Worm (Caenorhabditis elegans) whole organism, L3 larva: Measurements from ENCODE around the gene glb-27.

ENCODE experiments used
- ZK546.5 ChIP-seq: sonication (generic microtip); optimal IDR thresholded peaks from 2 replicates; lab custom pipeline; 2017; ENCODE audit warnings: missing biosample characterization, missing genetic modification characterization
- ama-1 ChIP-seq: fragments of 150-350 bp; optimal IDR thresholded peaks from 2 replicates; lab custom pipeline; 2018
- ceh-16 ChIP-seq: sonication (generic microtip); optimal IDR thresholded peaks from 2 replicates; lab custom pipeline; 2017; ENCODE audit warnings: missing biosample characterization, missing genetic modification characterization
- egl-27 ChIP-seq: sonication (generic microtip); optimal IDR thresholded peaks from 4 replicates; lab custom pipeline; 2017; ENCODE audit warnings: missing biosample characterization, missing genetic modification reagents, missing genetic modification characterization
- egl-5 ChIP-seq: fragments of 150-350 bp; optimal IDR thresholded peaks from 2 replicates; lab custom pipeline; 2017; ENCODE audit warnings: missing biosample characterization, missing genetic modification reagents, missing genetic modification characterization, inconsistent platforms
- elt-1 ChIP-seq: fragments of 150-350 bp; optimal IDR thresholded peaks from 2 replicates; lab custom pipeline; 2014; ENCODE audit warnings: missing biosample characterization, missing genetic modification characterization
- elt-2 ChIP-seq: sonication (generic microtip); optimal IDR thresholded peaks from 2 replicates; lab custom pipeline; 2016; ENCODE audit warnings: missing genetic modification reagents, mild to moderate bottlenecking, missing genetic modification characterization, missing compliant biosample characterization
- elt-3 ChIP-seq, 3 experiments: fragments of 150-350 bp in 1 of 3; sonication (generic microtip) in 2 of 3; optimal IDR thresholded peaks; 2 replicates in 2 of 3; 4 replicates in 1 of 3; lab custom pipeline; 2014 to 2017; ENCODE audit warnings: missing biosample characterization in 3 of 3, missing genetic modification characterization in 3 of 3
- eor-1 ChIP-seq, 2 experiments: fragments of 150-350 bp; optimal IDR thresholded peaks; 2 replicates each; lab custom pipeline; 2014 to 2018; ENCODE audit warnings: missing biosample characterization in 2 of 2, missing genetic modification characterization in 2 of 2
- fkh-2 ChIP-seq: fragments of 150-350 bp; optimal IDR thresholded peaks from 2 replicates; lab custom pipeline; 2014; ENCODE audit warnings: missing biosample characterization, missing genetic modification reagents, missing genetic modification characterization
- fos-1 ChIP-seq: fragments of 150-350 bp; optimal IDR thresholded peaks from 2 replicates; lab custom pipeline; 2014; ENCODE audit warnings: missing biosample characterization, missing genetic modification characterization
- hmg-11 ChIP-seq: sonication (generic microtip); optimal IDR thresholded peaks from 2 replicates; lab custom pipeline; 2016; ENCODE audit warnings: missing genetic modification characterization, missing compliant biosample characterization
- jun-1 ChIP-seq: fragments of 150-350 bp; optimal IDR thresholded peaks from 2 replicates; lab custom pipeline; 2014; ENCODE audit warnings: missing biosample characterization, missing genetic modification reagents, missing genetic modification characterization
- lin-15B ChIP-seq: fragments of 150-350 bp; optimal IDR thresholded peaks from 2 replicates; lab custom pipeline; 2014; ENCODE audit warnings: missing biosample characterization, missing genetic modification characterization
- lsy-12 ChIP-seq: sonication (generic microtip); optimal IDR thresholded peaks from 2 replicates; lab custom pipeline; 2016; ENCODE audit warnings: mild to moderate bottlenecking, missing genetic modification characterization, missing compliant biosample characterization
- mdl-1 ChIP-seq: fragments of 150-350 bp; optimal IDR thresholded peaks from 2 replicates; lab custom pipeline; 2014; ENCODE audit warnings: missing biosample characterization, missing genetic modification characterization
- mml-1 ChIP-seq: fragments of 150-350 bp; sonication (generic microtip); optimal IDR thresholded peaks from 3 replicates; lab custom pipeline; 2014; ENCODE audit warnings: missing biosample characterization, missing genetic modification characterization
- nfya-1 ChIP-seq: sonication (generic microtip); optimal IDR thresholded peaks from 2 replicates; lab custom pipeline; 2017; ENCODE audit warnings: missing genetic modification characterization, mild to moderate bottlenecking, missing compliant biosample characterization, antibody characterized with exemption, moderate library complexity; ENCODE audit not compliant: insufficient read depth
- nhr-237 ChIP-seq: fragments of 150-350 bp; optimal IDR thresholded peaks from 2 replicates; lab custom pipeline; 2014; ENCODE audit warnings: missing biosample characterization, missing genetic modification characterization
- nhr-28 ChIP-seq: fragments of 150-350 bp; optimal IDR thresholded peaks from 2 replicates; lab custom pipeline; 2014; ENCODE audit warnings: missing biosample characterization, missing genetic modification characterization
- nhr-67 ChIP-seq: fragments of 150-350 bp; optimal IDR thresholded peaks from 2 replicates; lab custom pipeline; 2014; ENCODE audit warnings: missing biosample characterization, missing genetic modification characterization
- nhr-77 ChIP-seq: fragments of 150-350 bp; optimal IDR thresholded peaks from 2 replicates; lab custom pipeline; 2014; ENCODE audit warnings: missing biosample characterization, missing genetic modification characterization
- pha-4 ChIP-seq: fragments of 150-350 bp; optimal IDR thresholded peaks from 2 replicates; lab custom pipeline; 2014; ENCODE audit warnings: missing biosample characterization, missing genetic modification reagents, missing genetic modification characterization
- pqm-1 ChIP-seq: fragments of 150-350 bp; optimal IDR thresholded peaks from 2 replicates; lab custom pipeline; 2017; ENCODE audit warnings: missing biosample characterization, missing genetic modification characterization, inconsistent platforms
- sea-2 ChIP-seq: fragments of 150-350 bp; sonication (generic microtip); optimal IDR thresholded peaks from 4 replicates; lab custom pipeline; 2014; ENCODE audit warnings: missing biosample characterization, missing genetic modification reagents, missing genetic modification characterization
- skn-1 ChIP-seq: fragments of 150-350 bp; optimal IDR thresholded peaks from 2 replicates; lab custom pipeline; 2014; ENCODE audit warnings: missing biosample characterization, missing genetic modification characterization
- snpc-4 ChIP-seq: fragments of 150-350 bp; optimal IDR thresholded peaks from 2 replicates; lab custom pipeline; 2014; ENCODE audit warnings: missing biosample characterization, missing genetic modification characterization
- unc-39 ChIP-seq: sonication (generic microtip); optimal IDR thresholded peaks from 4 replicates; lab custom pipeline; 2017; ENCODE audit warnings: missing biosample characterization, missing genetic modification characterization
- unc-62 ChIP-seq: fragments of 150-350 bp; sonication (generic microtip); optimal IDR thresholded peaks from 4 replicates; lab custom pipeline; 2014; ENCODE audit warnings: missing biosample characterization, missing genetic modification reagents, missing genetic modification characterization
- zag-1 ChIP-seq: fragments of 150-350 bp; optimal IDR thresholded peaks from 2 replicates; lab custom pipeline; 2014; ENCODE audit warnings: missing biosample characterization, missing genetic modification characterization
- ztf-11 ChIP-seq: fragments of 150-350 bp; optimal IDR thresholded peaks from 2 replicates; lab custom pipeline; 2014; ENCODE audit warnings: missing biosample characterization, missing genetic modification characterization
- ztf-4 ChIP-seq: fragments of 150-350 bp; optimal IDR thresholded peaks from 2 replicates; lab custom pipeline; 2014; ENCODE audit warnings: missing biosample characterization, missing genetic modification characterization

Gene glb-27

DNA sequence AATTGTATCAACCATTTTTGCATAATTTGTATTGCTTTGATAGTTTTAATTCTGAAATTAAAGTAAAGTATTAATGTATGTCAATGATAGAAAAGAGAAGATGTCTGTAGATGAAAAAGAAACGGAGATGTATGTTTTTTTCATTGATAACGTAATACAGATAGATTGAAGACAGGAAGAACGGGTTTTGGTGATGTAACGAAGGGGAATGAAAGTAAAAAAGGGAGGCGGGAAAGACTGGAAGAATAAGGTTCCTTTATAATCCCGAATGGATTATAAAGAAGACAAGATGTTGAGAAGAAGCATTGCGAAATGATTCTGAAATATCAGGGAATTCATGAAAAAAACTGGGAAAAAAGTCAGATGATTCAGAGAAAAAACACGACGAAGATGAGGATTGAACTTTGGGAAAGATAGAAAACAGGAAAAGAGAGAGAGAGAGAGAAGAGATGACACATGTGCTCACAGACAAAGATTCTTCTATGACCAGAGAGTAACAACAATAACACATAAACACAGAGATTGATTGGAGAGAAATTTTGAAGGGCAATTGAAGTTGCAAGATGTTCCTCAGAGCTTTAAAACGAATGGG is 29.1 kb upstream of the glb-27 start, which contains the start of gene F54C9.11:
TSS of gene F54C9.11 (minus strand) at position 51 of the 592 bp plus-strand sequence.
- TF ChIP-seq fkh-2 (no peak), fos-1 (tag; lab: Kevin White, UChicago) (no peak), nfya-1 (tag; lab: Kevin White, UChicago) (peak; percentile 47), skn-1 (tag; lab: Kevin White, UChicago) (no peak), mdl-1 (tag; lab: Kevin White, UChicago) (no peak), mml-1 (tag; lab: Kevin White, UChicago) (no peak), hmg-11 (no peak), nhr-237 (tag; lab: Kevin White, UChicago) (no peak), egl-5 (tag; lab: Kevin White, UChicago) (peak; percentile 42), pha-4 (tag; lab: Kevin White, UChicago) (no peak), egl-27 (tag; lab: Kevin White, UChicago) (no peak), nhr-67 (no peak), nhr-28 (no peak)

DNA sequence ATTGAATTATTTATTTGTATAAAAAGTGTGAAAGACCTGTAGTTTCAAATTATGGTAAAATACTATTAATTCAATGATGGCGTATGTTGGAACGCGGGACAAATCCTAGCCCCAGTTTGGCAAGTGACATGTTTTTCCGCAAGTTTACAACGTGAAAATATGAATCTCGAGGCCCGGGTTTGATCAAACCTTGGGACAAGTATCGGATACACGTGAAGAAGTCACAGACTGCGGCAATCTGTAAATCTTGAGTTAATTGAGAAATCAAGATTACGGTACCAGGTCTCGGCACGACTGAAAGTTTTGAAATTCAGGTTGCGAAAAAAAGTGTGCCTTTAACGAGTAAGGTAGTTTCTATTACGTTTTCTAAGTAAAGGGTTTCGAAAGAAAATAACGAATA is 27.0 kb upstream of the glb-27 start:
- TF ChIP-seq ztf-11 (tag; lab: Kevin White, UChicago) (no peak), fkh-2 (no peak), eor-1 (tag; optimal IDR thresholded peaks at IDR 0.05; lab: Kevin White, UChicago) (no peak), ztf-4 (no peak)

- TF ChIP-seq ztf-4 (no peak), sea-2 (GFP tag; lab: Kevin White, UChicago) (no peak), hmg-11 (no peak), egl-5 (tag; lab: Kevin White, UChicago) (no peak), ama-1 (lab: Kevin White, UChicago) (no peak), skn-1 (tag; lab: Kevin White, UChicago) (no peak), unc-62 (GFP tag; lab: Kevin White, UChicago) (no peak), zag-1 (no peak), fkh-2 (no peak), nfya-1 (tag; lab: Kevin White, UChicago) (no peak), jun-1 (tag; lab: Kevin White, UChicago) (no peak)
These were observed 25.6 kb upstream of the glb-27 start, which contains the start of gene arl-1 for ce11 chrII:8581700-8582099. TSS of gene arl-1 (plus strand) at chrII:8582000.

DNA sequence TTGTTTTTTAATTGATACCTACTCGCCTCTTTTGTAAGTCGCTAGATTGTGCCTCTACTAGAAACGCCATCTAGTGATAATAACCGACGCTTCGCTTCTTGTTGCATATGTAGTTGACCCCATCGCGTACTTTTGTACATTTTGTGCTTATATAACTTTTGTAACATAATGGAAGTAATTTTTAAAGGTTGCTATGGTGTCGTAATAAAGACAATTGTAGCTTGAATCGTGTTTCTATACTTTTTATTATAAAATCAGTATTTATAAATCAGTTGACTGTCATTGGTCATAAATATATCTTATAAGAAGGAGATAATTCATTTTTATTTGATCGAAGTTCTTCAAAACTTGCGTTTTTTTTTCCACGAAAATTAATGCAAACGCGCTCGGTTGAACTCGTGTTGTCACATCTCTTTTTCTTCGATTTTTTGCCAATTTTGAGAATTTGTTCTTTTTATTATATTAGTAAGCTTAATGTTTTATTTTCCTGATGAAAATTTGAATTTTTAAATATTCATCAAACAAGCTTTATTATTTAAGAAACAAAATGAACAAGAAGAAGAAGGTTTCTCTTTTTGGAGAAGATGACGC is 21.5 kb upstream of the glb-27 start, which contains the start of gene F54C9.9:
TSS of gene F54C9.9 (plus strand) at position 541 of the 591 bp plus-strand sequence.
- TF ChIP-seq nfya-1 (tag; lab: Kevin White, UChicago): peak; percentile 21
- peak; percentile 42 for TF ChIP-seq lin-15B (tag; lab: Kevin White, UChicago)
- TF ChIP-seq pha-4 (tag; lab: Kevin White, UChicago): peak; percentile 71
- peak; percentile 35 for TF ChIP-seq nhr-67
- no peak for TF ChIP-seq ceh-16

ce11 chrII:8575184-8575583 is 19.1 kb upstream of the glb-27 start, which contains the start of gene puf-5:
TSS of gene puf-5 (plus strand) at chrII:8575541.
- TF ChIP-seq elt-3 (tag; optimal IDR thresholded peaks at IDR 0.05; lab: Kevin White, UChicago): no peak
- no peak for TF ChIP-seq hmg-11
- TF ChIP-seq mml-1 (tag; lab: Kevin White, UChicago): no peak
- TF ChIP-seq lsy-12 (tag; lab: Kevin White, UChicago): no peak
- no peak for TF ChIP-seq snpc-4 (tag; lab: Kevin White, UChicago)
- no peak for TF ChIP-seq unc-62 (GFP tag; lab: Kevin White, UChicago)
- TF ChIP-seq elt-2: no peak
- no peak for TF ChIP-seq elt-1 (tag; lab: Kevin White, UChicago)
- TF ChIP-seq ZK546.5 (tag; lab: Kevin White, UChicago): no peak
- TF ChIP-seq ceh-16: no peak
- no peak for TF ChIP-seq fkh-2
- TF ChIP-seq mdl-1 (tag; lab: Kevin White, UChicago): no peak
- TF ChIP-seq nhr-77: no peak
- no peak for TF ChIP-seq pqm-1
- TF ChIP-seq pha-4 (tag; lab: Kevin White, UChicago): no peak
- TF ChIP-seq sea-2 (GFP tag; lab: Kevin White, UChicago): no peak
- TF ChIP-seq unc-39 (tag; lab: Kevin White, UChicago): no peak
